Fruit fly (Drosophila melanogaster): ENCODE data around the gene Cyp6d4.

The Cyp6d4 gene

DNA sequence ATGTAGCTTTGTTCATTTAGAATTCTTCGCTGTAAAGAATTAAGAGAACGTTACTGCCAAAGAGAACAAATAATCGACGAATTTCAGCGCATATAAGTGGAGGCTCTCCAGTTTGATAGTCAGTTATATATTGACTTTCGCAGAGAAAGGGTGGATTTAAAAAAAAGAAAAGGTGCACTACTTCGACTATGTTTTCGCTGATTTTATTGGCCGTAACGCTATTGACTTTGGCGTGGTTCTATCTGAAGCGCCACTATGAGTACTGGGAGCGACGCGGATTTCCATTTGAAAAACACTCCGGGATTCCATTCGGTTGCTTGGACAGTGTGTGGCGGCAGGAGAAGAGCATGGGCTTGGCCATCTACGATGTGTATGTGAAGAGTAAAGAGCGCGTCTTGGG, at the start of gene Cyp6d4:
Gene Cyp6d4 (plus strand): TSS at position 112 of the 400 bp plus-strand sequence.
- no peak for TF ChIP-seq CG17801 (GFP tag; optimal IDR thresholded peaks at IDR 0.05; ENCODE audit: partially characterized antibody)

- TF ChIP-seq CG17801 (GFP tag; optimal IDR thresholded peaks at IDR 0.05; ENCODE audit: partially characterized antibody), result no peak
Observed at dm6 chr3R:22649859-22650258, 48.3 kb upstream of the Cyp6d4 start.

dm6 chr3R:22663115-22663514, 35.0 kb upstream of the Cyp6d4 start:
- no peak for TF ChIP-seq CG17801 (GFP tag; optimal IDR thresholded peaks at IDR 0.05; ENCODE audit: partially characterized antibody)

DNA sequence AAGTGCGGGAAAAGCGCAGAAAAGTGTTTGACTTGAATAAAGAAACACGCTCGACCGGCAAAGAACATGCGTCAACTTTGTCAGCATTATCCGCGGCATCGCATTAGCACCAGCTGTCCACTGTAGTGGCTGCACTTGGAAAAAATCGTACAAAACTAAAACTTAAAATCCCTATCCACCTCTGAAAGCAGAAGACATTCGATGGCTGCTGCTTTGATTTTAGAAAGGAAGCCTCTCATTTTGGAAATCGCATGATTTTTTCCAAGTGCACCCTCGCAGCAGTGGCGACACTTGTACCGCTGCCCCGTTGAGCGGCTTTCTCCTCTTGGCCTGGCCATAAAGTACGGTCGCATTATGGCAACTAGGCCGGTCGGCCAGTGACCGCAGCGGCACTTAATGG, 33.8 kb upstream of the Cyp6d4 start:
- TF ChIP-seq CG17801 (GFP tag; optimal IDR thresholded peaks at IDR 0.05; ENCODE audit: partially characterized antibody), result no peak

DNA sequence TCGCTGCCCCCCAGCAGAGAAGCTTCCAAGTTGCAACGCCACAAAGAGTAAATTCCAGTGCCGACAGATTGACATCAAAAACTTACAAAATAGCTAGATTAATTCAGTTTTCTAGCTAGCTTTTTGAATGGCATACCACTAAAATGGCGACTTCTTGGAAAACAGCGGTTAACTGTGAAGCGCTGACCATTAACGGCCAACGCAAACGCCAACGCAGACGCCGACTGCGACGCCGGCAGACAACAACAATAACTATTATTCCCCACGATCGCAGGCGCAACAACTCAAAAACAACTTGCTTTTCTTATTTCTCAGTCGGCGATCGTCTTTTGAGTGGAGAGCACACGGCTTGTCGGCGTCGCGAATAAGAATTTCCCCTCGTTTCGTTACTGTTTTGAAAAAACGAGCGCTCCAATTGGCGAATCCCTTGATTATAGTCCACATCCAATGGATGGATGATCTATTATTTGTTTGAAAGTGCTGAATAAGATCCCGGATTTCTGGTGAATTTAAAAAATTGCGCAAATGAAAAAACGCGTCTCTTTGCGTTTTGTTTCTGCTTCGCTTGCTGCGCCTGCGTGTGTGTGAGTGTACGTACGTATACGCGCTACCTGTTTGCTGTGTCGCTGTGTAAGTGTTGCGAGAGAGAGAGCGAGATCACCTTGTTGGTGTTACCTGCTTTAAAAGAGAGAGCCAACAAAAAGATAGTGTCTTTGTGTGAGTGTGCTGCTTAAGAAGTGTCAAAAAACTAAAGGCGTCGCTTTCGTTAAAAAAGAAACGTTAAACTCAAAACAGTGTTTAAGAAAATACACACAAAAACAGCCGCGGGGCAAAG, 31.5 kb upstream of the Cyp6d4 start:
- peak; percentile 49 for TF ChIP-seq CG17801 (GFP tag; optimal IDR thresholded peaks at IDR 0.05; ENCODE audit: partially characterized antibody)

dm6 chr3R:22667284-22667958, 30.7 kb upstream of the Cyp6d4 start:
- TF ChIP-seq CG17801 (GFP tag; optimal IDR thresholded peaks at IDR 0.05; ENCODE audit: partially characterized antibody), result peak; percentile 91

DNA sequence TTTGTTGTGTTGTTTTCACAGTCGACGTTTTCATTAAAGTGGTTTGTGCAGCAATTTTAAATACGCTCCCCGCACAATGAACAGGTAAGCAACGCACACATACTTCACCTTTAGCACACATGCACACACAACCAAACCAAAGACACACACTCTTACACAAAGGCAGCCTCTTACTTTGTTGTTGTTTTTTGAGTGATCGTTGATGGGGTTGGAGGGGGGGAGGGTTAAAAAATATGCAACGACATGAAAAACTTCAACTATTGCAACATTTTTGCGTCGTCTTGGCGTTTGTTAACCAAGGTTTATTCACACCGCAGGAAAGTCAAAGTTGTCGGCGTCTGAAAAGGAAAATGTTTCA, 30.2 kb upstream of the Cyp6d4 start:
- TF ChIP-seq CG17801 (GFP tag; optimal IDR thresholded peaks at IDR 0.05; ENCODE audit: partially characterized antibody), result no peak

- no peak for TF ChIP-seq CG17801 (GFP tag; optimal IDR thresholded peaks at IDR 0.05; ENCODE audit: partially characterized antibody)
Observed at dm6 chr3R:22668622-22669021, 29.5 kb upstream of the Cyp6d4 start.

dm6 chr3R:22669121-22669520, 29.0 kb upstream of the Cyp6d4 start:
- no peak for TF ChIP-seq CG17801 (GFP tag; optimal IDR thresholded peaks at IDR 0.05; ENCODE audit: partially characterized antibody)

- no peak for TF ChIP-seq CG17801 (GFP tag; optimal IDR thresholded peaks at IDR 0.05; ENCODE audit: partially characterized antibody)
Observed at dm6 chr3R:22669789-22670426, 28.2 kb upstream of the Cyp6d4 start.

DNA sequence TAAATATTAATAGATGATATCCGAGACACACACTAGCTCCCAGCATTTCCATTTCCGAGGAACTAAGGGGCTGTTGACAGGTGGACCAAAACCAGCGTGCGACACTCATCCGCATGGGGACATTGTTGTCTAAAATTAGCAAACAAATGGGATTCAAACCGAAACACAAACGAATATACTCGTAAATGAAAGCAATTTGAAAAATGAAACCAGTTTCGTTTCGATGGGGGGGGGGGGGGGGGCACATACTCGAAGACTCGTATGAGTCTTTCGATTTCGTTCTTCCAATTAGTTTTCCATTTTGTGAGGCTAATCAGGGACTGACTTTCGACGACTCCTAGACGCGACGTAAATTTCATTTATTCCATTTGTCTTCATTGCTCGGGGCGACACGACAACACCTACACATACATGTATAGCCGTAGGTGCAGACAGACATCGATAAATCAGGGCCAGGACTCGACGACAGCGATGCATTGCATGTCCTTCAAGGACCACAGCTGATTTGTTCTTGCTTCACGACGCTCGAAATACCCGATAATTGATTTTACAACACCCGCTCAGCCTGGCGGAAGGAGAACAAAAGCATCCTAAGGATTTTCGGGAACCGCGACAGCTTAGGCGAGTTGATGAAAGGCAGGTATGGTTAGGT, 25.3 kb upstream of the Cyp6d4 start:
- no peak for TF ChIP-seq CG17801 (GFP tag; optimal IDR thresholded peaks at IDR 0.05; ENCODE audit: partially characterized antibody)

dm6 chr3R:22673528-22673959, 24.6 kb upstream of the Cyp6d4 start:
- no peak for TF ChIP-seq CG17801 (GFP tag; optimal IDR thresholded peaks at IDR 0.05; ENCODE audit: partially characterized antibody)

- TF ChIP-seq CG17801 (GFP tag; optimal IDR thresholded peaks at IDR 0.05; ENCODE audit: partially characterized antibody), result no peak
Observed at dm6 chr3R:22675447-22675846, 22.7 kb upstream of the Cyp6d4 start.

- TF ChIP-seq CG17801 (GFP tag; optimal IDR thresholded peaks at IDR 0.05; ENCODE audit: partially characterized antibody), result no peak
Observed at dm6 chr3R:22684044-22684947, 13.8 kb upstream of the Cyp6d4 start.

DNA sequence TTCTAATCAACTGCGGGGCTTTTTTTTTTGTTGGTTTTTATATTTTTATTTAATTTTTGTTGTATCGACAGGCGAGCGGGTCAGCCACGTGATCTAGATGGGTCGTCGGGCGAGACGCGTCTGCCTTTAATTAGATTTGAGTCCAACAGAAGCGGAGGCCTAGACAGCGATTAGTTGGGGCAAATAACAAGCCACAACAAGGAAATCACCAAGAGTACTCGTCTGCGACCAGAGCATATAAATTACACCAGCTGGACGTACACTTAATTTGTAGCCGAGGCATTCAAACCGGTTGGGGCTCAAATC, 13.2 kb upstream of the Cyp6d4 start:
- no peak for TF ChIP-seq CG17801 (GFP tag; optimal IDR thresholded peaks at IDR 0.05; ENCODE audit: partially characterized antibody)

All from ovary, adult (tissue).